Fruit fly (Drosophila melanogaster) whole organism, embryonic: ENCODE data around the gene Art3.

Experiments
- Aef1 ChIP-seq: fragments of 200-800 bp; sonication (Bioruptor generic); IDR thresholded peaks from 3 replicates; pipeline ENCODE4 v1.3.6; 2022; ENCODE audit warnings: missing biosample characterization, missing genetic modification characterization
- CG10366 ChIP-seq: fragments of 200-800 bp; sonication (Bioruptor generic); IDR thresholded peaks from 2 replicates; pipeline ENCODE4 v1.3.6; 2022; ENCODE audit warnings: missing biosample characterization, missing genetic modification characterization
- CG11456 ChIP-seq: fragments of 200-800 bp; sonication (Bioruptor generic); IDR thresholded peaks from 3 replicates; pipeline ENCODE4 v1.3.6; 2022; ENCODE audit warnings: missing biosample characterization, missing genetic modification characterization
- CG12391 ChIP-seq: fragments of 200-800 bp; sonication (Bioruptor generic); optimal IDR thresholded peaks from 3 replicates; lab custom pipeline; 2018; ENCODE audit warnings: missing biosample characterization, mild to moderate bottlenecking, missing genetic modification characterization, moderate library complexity
- CG12942 ChIP-seq: fragments of 200-800 bp; sonication (Bioruptor generic); optimal IDR thresholded peaks from 3 replicates; lab custom pipeline; 2016; ENCODE audit warnings: missing biosample characterization, missing genetic modification characterization
- CG13624 ChIP-seq: fragments of 200-800 bp; sonication (Bioruptor generic); optimal IDR thresholded peaks from 2 replicates; lab custom pipeline; 2016; ENCODE audit warnings: missing biosample characterization, missing genetic modification characterization
- CG16813 ChIP-seq: fragments of 200-800 bp; sonication (Bioruptor generic); IDR thresholded peaks from 3 replicates; pipeline ENCODE4 v1.3.6; 2022; ENCODE audit warnings: missing biosample characterization, missing genetic modification characterization; ENCODE audit not compliant: partially characterized antibody
- CG17359 ChIP-seq: fragments of 200-800 bp; sonication (Bioruptor generic); optimal IDR thresholded peaks from 3 replicates; lab custom pipeline; 2018; ENCODE audit warnings: missing biosample characterization, mild to moderate bottlenecking, missing genetic modification characterization, moderate library complexity
- CG17802 ChIP-seq: fragments of 200-800 bp; sonication (Bioruptor generic); optimal IDR thresholded peaks from 2 replicates; lab custom pipeline; 2018; ENCODE audit warnings: missing biosample characterization, mild to moderate bottlenecking, missing genetic modification characterization, moderate library complexity
- CG18011 ChIP-seq: fragments of 200-800 bp; sonication (Bioruptor generic); optimal IDR thresholded peaks from 2 replicates; lab custom pipeline; 2017; ENCODE audit warnings: missing biosample characterization, missing genetic modification characterization, mild to moderate bottlenecking, moderate library complexity, missing genotype
- CG18599 ChIP-seq: fragments of 200-800 bp; sonication (Bioruptor generic); optimal IDR thresholded peaks from 3 replicates; lab custom pipeline; 2017; ENCODE audit warnings: missing biosample characterization, missing genetic modification characterization, mild to moderate bottlenecking, moderate library complexity, missing genetic modification reagents
- CG2116 ChIP-seq: fragments of 200-800 bp; sonication (Bioruptor generic); optimal IDR thresholded peaks from 3 replicates; lab custom pipeline; 2018; ENCODE audit warnings: missing biosample characterization, mild to moderate bottlenecking, missing genetic modification characterization
- CG2120 ChIP-seq: fragments of 200-800 bp; sonication (Bioruptor generic); optimal IDR thresholded peaks from 3 replicates; lab custom pipeline; 2016; ENCODE audit warnings: missing biosample characterization, missing genetic modification characterization
- CG2712 ChIP-seq: fragments of 200-800 bp; optimal IDR thresholded peaks from 3 replicates; lab custom pipeline; 2019; ENCODE audit warnings: missing biosample characterization, mild to moderate bottlenecking, missing genetic modification characterization, moderate library complexity
- CG30431 ChIP-seq: fragments of 200-800 bp; sonication (Bioruptor generic); optimal IDR thresholded peaks from 2 replicates; lab custom pipeline; 2017; ENCODE audit warnings: missing biosample characterization, missing genetic modification characterization
- CG3065 ChIP-seq: fragments of 200-800 bp; sonication (Bioruptor generic); optimal IDR thresholded peaks from 2 replicates; lab custom pipeline; 2016; ENCODE audit warnings: missing biosample characterization, missing genetic modification characterization
- CG3281 ChIP-seq: fragments of 200-800 bp; sonication (Bioruptor generic); optimal IDR thresholded peaks from 3 replicates; lab custom pipeline; 2017; ENCODE audit warnings: missing biosample characterization, mild to moderate bottlenecking, missing genetic modification characterization
- CG3995 ChIP-seq: fragments of 200-800 bp; sonication (Bioruptor generic); optimal IDR thresholded peaks from 3 replicates; lab custom pipeline; 2016; ENCODE audit warnings: missing biosample characterization, missing genetic modification characterization
- CG4328 ChIP-seq: fragments of 200-800 bp; sonication (Bioruptor generic); optimal IDR thresholded peaks from 3 replicates; lab custom pipeline; 2017; ENCODE audit warnings: missing biosample characterization, missing genetic modification reagents, missing genetic modification characterization
- CG7556 ChIP-seq: fragments of 200-800 bp; sonication (Bioruptor generic); optimal IDR thresholded peaks from 2 replicates; lab custom pipeline; 2017; ENCODE audit warnings: missing biosample characterization, mild to moderate bottlenecking, missing genetic modification characterization
- CG7786 ChIP-seq: fragments of 200-800 bp; sonication (Bioruptor generic); optimal IDR thresholded peaks from 2 replicates; lab custom pipeline; 2016; ENCODE audit warnings: missing biosample characterization, missing genetic modification characterization
- Dek ChIP-seq: fragments of 200-800 bp; sonication (Bioruptor generic); optimal IDR thresholded peaks from 3 replicates; lab custom pipeline; 2019; ENCODE audit warnings: missing biosample characterization, mild to moderate bottlenecking, missing genetic modification characterization, moderate library complexity
- Doc2 ChIP-seq: fragments of 200-800 bp; sonication (Bioruptor generic); IDR thresholded peaks from 2 replicates; pipeline ENCODE4 v1.3.6; 2022; ENCODE audit warnings: missing biosample characterization, missing genetic modification characterization
- Ets97D ChIP-seq: fragments of 200-800 bp; sonication (Bioruptor generic); optimal IDR thresholded peaks from 3 replicates; lab custom pipeline; 2016; ENCODE audit warnings: missing biosample characterization, missing genetic modification characterization
- HmgZ ChIP-seq: fragments of 200-800 bp; sonication (Bioruptor generic); optimal IDR thresholded peaks from 2 replicates; lab custom pipeline; 2018; ENCODE audit warnings: missing biosample characterization, mild to moderate bottlenecking, missing genetic modification characterization
- Hr78 ChIP-seq, 2 experiments: fragments of 200-800 bp in 1 of 2; fragments of >200 bp in 1 of 2; sonication (Bioruptor generic) in 1 of 2; optimal IDR thresholded peaks; 2 replicates each; lab custom pipeline; 2017 to 2019; ENCODE audit warnings: missing biosample characterization in 2 of 2, missing genetic modification characterization in 2 of 2, mild to moderate bottlenecking in 1 of 2, moderate library complexity in 1 of 2
- Lhr ChIP-seq: fragments of 200-800 bp; sonication (Bioruptor generic); optimal IDR thresholded peaks from 3 replicates; lab custom pipeline; 2017; ENCODE audit warnings: mild to moderate bottlenecking, missing biosample characterization, missing genetic modification reagents, missing genetic modification characterization
- Lim3 ChIP-seq: fragments of 200-800 bp; sonication (Bioruptor generic); IDR thresholded peaks from 2 replicates; pipeline ENCODE4 v1.3.6; 2022; ENCODE audit warnings: missing biosample characterization, missing genetic modification characterization
- MESR4 ChIP-seq: fragments of 200-800 bp; sonication (Bioruptor generic); optimal IDR thresholded peaks from 2 replicates; lab custom pipeline; 2018; ENCODE audit warnings: missing biosample characterization, mild to moderate bottlenecking, missing genetic modification characterization, moderate library complexity
- Mrtf ChIP-seq: fragments of 200-800 bp; sonication (Bioruptor generic); IDR thresholded peaks from 3 replicates; pipeline ENCODE4 v1.3.6; 2022; ENCODE audit warnings: missing biosample characterization, missing genetic modification characterization
- NC2β ChIP-seq: fragments of 200-800 bp; sonication (Bioruptor generic); optimal IDR thresholded peaks from 2 replicates; lab custom pipeline; 2016; ENCODE audit warnings: missing biosample characterization, missing genetic modification characterization
- Optix ChIP-seq: fragments of 200-800 bp; sonication (Bioruptor generic); IDR thresholded peaks from 3 replicates; pipeline ENCODE4 v1.3.6; 2022; ENCODE audit warnings: missing biosample characterization, missing genetic modification characterization
- Pdp1 ChIP-seq, 2 experiments: fragments of 200-800 bp; sonication (Bioruptor generic); optimal IDR thresholded peaks; 3 replicates each; lab custom pipeline; 2016; ENCODE audit warnings: missing biosample characterization in 2 of 2, missing genetic modification characterization in 2 of 2, mild to moderate bottlenecking in 1 of 2, moderate library complexity in 1 of 2
- Sox100B ChIP-seq: fragments of 200-800 bp; sonication (Bioruptor generic); optimal IDR thresholded peaks from 3 replicates; lab custom pipeline; 2018; ENCODE audit warnings: missing biosample characterization, mild to moderate bottlenecking, missing genetic modification characterization
- Usf ChIP-seq: fragments of 200-800 bp; sonication (Bioruptor generic); optimal IDR thresholded peaks from 2 replicates; lab custom pipeline; 2017; ENCODE audit warnings: missing genotype, missing biosample characterization, missing genetic modification characterization
- Xrp1 ChIP-seq: fragments of 200-800 bp; sonication (Bioruptor generic); IDR thresholded peaks from 2 replicates; pipeline ENCODE4 v1.3.6; 2022; ENCODE audit warnings: missing biosample characterization, missing genetic modification characterization
- aop ChIP-seq: fragments of 200-800 bp; sonication (Bioruptor generic); IDR thresholded peaks from 2 replicates; pipeline ENCODE4 v1.3.6; 2022; ENCODE audit warnings: missing biosample characterization, missing genetic modification characterization
- chm ChIP-seq: fragments of 200-800 bp; sonication (Bioruptor generic); IDR thresholded peaks from 2 replicates; pipeline ENCODE4 v1.3.6; 2022; ENCODE audit warnings: missing biosample characterization, missing genetic modification characterization
- corto ChIP-seq: fragments of 200-800 bp; sonication (Bioruptor generic); optimal IDR thresholded peaks from 2 replicates; lab custom pipeline; 2016; ENCODE audit warnings: missing biosample characterization, mild to moderate bottlenecking, missing genetic modification characterization, moderate library complexity
- exex ChIP-seq: fragments of 200-800 bp; sonication (Bioruptor generic); optimal IDR thresholded peaks from 4 replicates; lab custom pipeline; 2018; ENCODE audit warnings: missing biosample characterization, mild to moderate bottlenecking, missing genetic modification characterization, moderate library complexity
- eyg ChIP-seq: fragments of 200-800 bp; sonication (Bioruptor generic); optimal IDR thresholded peaks from 3 replicates; lab custom pipeline; 2016; ENCODE audit warnings: missing biosample characterization, missing genetic modification characterization
- gem ChIP-seq: fragments of 200-800 bp; sonication (Bioruptor generic); optimal IDR thresholded peaks from 2 replicates; lab custom pipeline; 2019; ENCODE audit warnings: missing biosample characterization, mild to moderate bottlenecking, missing genetic modification characterization, moderate library complexity
- inv ChIP-seq: fragments of 200-800 bp; sonication (Bioruptor generic); IDR thresholded peaks from 2 replicates; pipeline ENCODE4 v1.3.6; 2022; ENCODE audit warnings: missing biosample characterization, missing genetic modification characterization; ENCODE audit not compliant: partially characterized antibody
- mam ChIP-seq: fragments of 200-800 bp; sonication (Bioruptor generic); optimal IDR thresholded peaks from 3 replicates; lab custom pipeline; 2016; ENCODE audit warnings: missing biosample characterization, missing genetic modification characterization
- peb ChIP-seq: fragments of 200-800 bp; sonication (Bioruptor generic); IDR thresholded peaks from 2 replicates; pipeline ENCODE4 v1.3.6; 2022; ENCODE audit warnings: missing biosample characterization, missing genetic modification characterization
- ro ChIP-seq: fragments of 200-800 bp; sonication (Bioruptor generic); IDR thresholded peaks from 2 replicates; pipeline ENCODE4 v1.3.6; 2022; ENCODE audit warnings: missing biosample characterization, missing genetic modification characterization
- schlank ChIP-seq: fragments of 200-800 bp; sonication (Bioruptor generic); optimal IDR thresholded peaks from 2 replicates; lab custom pipeline; 2018; ENCODE audit warnings: missing biosample characterization, mild to moderate bottlenecking, missing genetic modification characterization
- z ChIP-seq: fragments of 200-800 bp; sonication (Bioruptor generic); IDR thresholded peaks from 3 replicates; pipeline ENCODE4 v1.3.6; 2022; ENCODE audit warnings: missing biosample characterization, missing genetic modification characterization
- zen2 ChIP-seq: fragments of 200-800 bp; sonication (Bioruptor generic); IDR thresholded peaks from 3 replicates; pipeline ENCODE4 v1.3.6; 2022; ENCODE audit warnings: missing biosample characterization, missing genetic modification characterization; ENCODE audit not compliant: partially characterized antibody

The Art3 gene

dm6 chr3R:15243452-15243851, 14.2 kb upstream of the Art3 start (continued):
- TF ChIP-seq peb (GFP tag; lab: Robert Waterston, UW) (no peak), aop (GFP tag; lab: Robert Waterston, UW) (no peak)

dm6 chr3R:15243046-15243356, 13.8 kb upstream of the Art3 start:
- no peak for TF ChIP-seq CG12942 (GFP tag; lab: Kevin White, UChicago)
- peak; percentile 59; the same call in 1 of the 3 replicates for TF ChIP-seq z (GFP tag; lab: Robert Waterston, UW)
- TF ChIP-seq CG3995 (GFP tag; lab: Kevin White, UChicago), result peak; percentile 46
- TF ChIP-seq CG7556 (GFP tag; lab: Kevin White, UChicago), result no peak
- no peak for TF ChIP-seq Dek (tag; lab: Kevin White, UChicago)
- no peak for TF ChIP-seq MESR4
- TF ChIP-seq Doc2 (GFP tag; lab: Robert Waterston, UW), result no peak
- no peak for TF ChIP-seq CG4328 (GFP tag; lab: Kevin White, UChicago)
- no peak for TF ChIP-seq Aef1 (GFP tag; lab: Robert Waterston, UW)
- TF ChIP-seq exex (tag; lab: Kevin White, UChicago), result peak; percentile 7
- no peak for TF ChIP-seq chm (GFP tag; lab: Robert Waterston, UW)
- no peak for TF ChIP-seq CG10366
- no peak for TF ChIP-seq corto (GFP tag; lab: Kevin White, UChicago)
- TF ChIP-seq CG11456 (GFP tag; lab: Robert Waterston, UW), result no peak
- TF ChIP-seq CG18599 (GFP tag; lab: Kevin White, UChicago), result no peak
- no peak for TF ChIP-seq CG16813
- TF ChIP-seq CG12391 (tag; lab: Kevin White, UChicago), result no peak
- no peak for TF ChIP-seq peb (GFP tag; lab: Robert Waterston, UW)
- TF ChIP-seq Optix, result no peak
- no peak for TF ChIP-seq CG3065 (GFP tag; lab: Kevin White, UChicago)
- TF ChIP-seq gem (tag; lab: Kevin White, UChicago), result no peak
- TF ChIP-seq CG17359 (tag; lab: Kevin White, UChicago), result no peak
- TF ChIP-seq Xrp1 (GFP tag; lab: Robert Waterston, UW), result no peak
- no peak for TF ChIP-seq HmgZ (tag; lab: Kevin White, UChicago)
- no peak for TF ChIP-seq schlank (tag; lab: Kevin White, UChicago)
- TF ChIP-seq NC2β (GFP tag; lab: Kevin White, UChicago), result no peak
- no peak for TF ChIP-seq Mrtf (GFP tag; lab: Robert Waterston, UW)
- TF ChIP-seq CG17802 (tag; lab: Kevin White, UChicago), result no peak
- no peak for TF ChIP-seq aop (GFP tag; lab: Robert Waterston, UW)
- no peak for TF ChIP-seq mam
- no peak for TF ChIP-seq Usf (GFP tag; lab: Kevin White, UChicago)
- no peak for TF ChIP-seq CG7786 (GFP tag; lab: Kevin White, UChicago)
- TF ChIP-seq CG18011 (GFP tag; lab: Kevin White, UChicago), result no peak
- TF ChIP-seq CG3281, result no peak
- TF ChIP-seq eyg, result no peak
- TF ChIP-seq Ets97D (GFP tag; lab: Kevin White, UChicago), result no peak
- TF ChIP-seq Lim3 (GFP tag; lab: Robert Waterston, UW), result no peak
- TF ChIP-seq Pdp1 (GFP tag; optimal IDR thresholded peaks at IDR 0.05; lab: Kevin White, UChicago), result peak in 1 of 2 experiments; percentile 95
- peak in 1 of 2 experiments; percentile 45 for TF ChIP-seq Hr78 (GFP tag; optimal IDR thresholded peaks at IDR 0.05; lab: Kevin White, UChicago)
- no peak for TF ChIP-seq CG2116
- no peak for TF ChIP-seq Sox100B (GFP tag; lab: Kevin White, UChicago)
- TF ChIP-seq CG13624 (GFP tag; lab: Kevin White, UChicago), result no peak
- no peak for TF ChIP-seq CG2712
- TF ChIP-seq CG30431 (GFP tag; lab: Kevin White, UChicago), result no peak
- TF ChIP-seq ro (GFP tag; lab: Robert Waterston, UW), result no peak
- no peak for TF ChIP-seq zen2 (GFP tag; lab: Robert Waterston, UW)
- TF ChIP-seq Lhr (GFP tag; lab: Kevin White, UChicago), result no peak
- no peak for TF ChIP-seq inv (GFP tag; lab: Robert Waterston, UW)
- TF ChIP-seq CG2120 (GFP tag; lab: Kevin White, UChicago), result no peak
